Worm (Caenorhabditis elegans): ENCODE results near the gene xrn-1.

xrn-1 gene

DNA sequence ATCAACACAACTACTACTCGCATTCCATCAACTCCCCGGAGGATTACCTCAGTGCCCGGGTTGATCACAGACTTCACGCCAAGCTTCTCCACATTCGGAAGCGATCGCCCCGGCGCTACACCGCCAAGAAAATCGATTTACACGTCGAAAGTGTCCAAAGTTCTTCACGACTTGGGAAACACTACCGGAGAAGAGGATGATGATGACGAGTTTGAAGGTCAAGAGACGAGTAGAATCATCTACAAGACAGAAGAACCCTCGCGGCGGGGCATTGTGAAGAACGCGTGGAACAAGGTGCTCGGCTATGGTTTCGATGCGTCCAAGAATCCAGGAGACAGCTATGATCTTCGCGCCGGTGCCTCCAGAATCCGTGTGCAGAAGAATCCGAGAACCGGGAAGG lies 4.7 kb upstream of the xrn-1 start:
- no peak for TF ChIP-seq F13H6.1 (tag; optimal IDR thresholded peaks at IDR 0.05)
- no peak for TF ChIP-seq elt-3 (tag; optimal IDR thresholded peaks at IDR 0.05)
- TF ChIP-seq nhr-11 (tag; optimal IDR thresholded peaks at IDR 0.05): no peak
- TF ChIP-seq alr-1 (tag; optimal IDR thresholded peaks at IDR 0.05): no peak
- TF ChIP-seq nhr-23 (tag; optimal IDR thresholded peaks at IDR 0.05): no peak
- TF ChIP-seq skn-1 (tag; optimal IDR thresholded peaks at IDR 0.05): no peak
- no peak for TF ChIP-seq sem-4 (tag; optimal IDR thresholded peaks at IDR 0.05)
- TF ChIP-seq fos-1 (tag; optimal IDR thresholded peaks at IDR 0.05): no peak
- TF ChIP-seq lin-13 (GFP tag; optimal IDR thresholded peaks at IDR 0.05): no peak
- TF ChIP-seq mbf-1 (tag; optimal IDR thresholded peaks at IDR 0.05): no peak
- no peak for TF ChIP-seq ama-1 (optimal IDR thresholded peaks at IDR 0.05)
- TF ChIP-seq ztf-1 (GFP tag; conservative IDR thresholded peaks at IDR 0.05): no peak
- no peak for TF ChIP-seq mdl-1 (tag; optimal IDR thresholded peaks at IDR 0.05)
- no peak for TF ChIP-seq blmp-1 (tag; optimal IDR thresholded peaks at IDR 0.05; ENCODE audit: insufficient read depth)
- no peak for TF ChIP-seq C34F6.9 (tag; optimal IDR thresholded peaks at IDR 0.05)
- TF ChIP-seq ztf-4 (tag; optimal IDR thresholded peaks at IDR 0.05): no peak
- no peak for TF ChIP-seq nhr-129 (tag; optimal IDR thresholded peaks at IDR 0.05)

- TF ChIP-seq lsy-2 (tag; optimal IDR thresholded peaks at IDR 0.05) (no peak), nhr-23 (tag; optimal IDR thresholded peaks at IDR 0.05) (no peak), nhr-129 (tag; optimal IDR thresholded peaks at IDR 0.05) (no peak), mbf-1 (tag; optimal IDR thresholded peaks at IDR 0.05) (no peak), mab-5 (tag; optimal IDR thresholded peaks at IDR 0.05) (no peak), nhr-25 (tag; optimal IDR thresholded peaks at IDR 0.05) (no peak), nhr-21 (tag; optimal IDR thresholded peaks at IDR 0.05) (no peak), skn-1 (tag; optimal IDR thresholded peaks at IDR 0.05) (no peak), peb-1 (tag; optimal IDR thresholded peaks at IDR 0.05) (no peak), fos-1 (tag; optimal IDR thresholded peaks at IDR 0.05) (no peak), sma-3 (GFP tag; optimal IDR thresholded peaks at IDR 0.05) (no peak), blmp-1 (tag; optimal IDR thresholded peaks at IDR 0.05; ENCODE audit: insufficient read depth) (no peak)
Observed at ce11 chrII:14065486-14065885, 3.2 kb upstream of the xrn-1 start.

ce11 chrII:14074825-14075224 lies 6.1 kb downstream of the xrn-1 start:
- no peak for TF ChIP-seq nhr-129 (tag; optimal IDR thresholded peaks at IDR 0.05)
- TF ChIP-seq snpc-4 (tag; optimal IDR thresholded peaks at IDR 0.05): no peak
- TF ChIP-seq ZK546.5 (tag; optimal IDR thresholded peaks at IDR 0.05): no peak
- TF ChIP-seq ama-1 (optimal IDR thresholded peaks at IDR 0.05): no peak
- no peak for TF ChIP-seq F13H6.1 (tag; optimal IDR thresholded peaks at IDR 0.05)
- no peak for TF ChIP-seq skn-1 (tag; optimal IDR thresholded peaks at IDR 0.05)
- no peak for TF ChIP-seq crh-2 (tag; optimal IDR thresholded peaks at IDR 0.05)
- no peak for TF ChIP-seq sma-9 (GFP tag; optimal IDR thresholded peaks at IDR 0.05)
- no peak for TF ChIP-seq sma-9 (tag; optimal IDR thresholded peaks at IDR 0.05)
- TF ChIP-seq mbf-1 (tag; optimal IDR thresholded peaks at IDR 0.05): no peak
- TF ChIP-seq mab-5 (tag; optimal IDR thresholded peaks at IDR 0.05): no peak
- no peak for TF ChIP-seq aly-2 (tag; optimal IDR thresholded peaks at IDR 0.05)
- no peak for TF ChIP-seq sma-3 (GFP tag; optimal IDR thresholded peaks at IDR 0.05)
- no peak for TF ChIP-seq ztf-11 (tag; optimal IDR thresholded peaks at IDR 0.05)
- no peak for TF ChIP-seq elt-3 (tag; optimal IDR thresholded peaks at IDR 0.05)
- no peak for TF ChIP-seq Y55F3AM.14 (GFP tag; optimal IDR thresholded peaks at IDR 0.05)
- no peak for TF ChIP-seq dmd-4 (tag; optimal IDR thresholded peaks at IDR 0.05)
- no peak for TF ChIP-seq blmp-1 (tag; optimal IDR thresholded peaks at IDR 0.05; ENCODE audit: insufficient read depth)

DNA sequence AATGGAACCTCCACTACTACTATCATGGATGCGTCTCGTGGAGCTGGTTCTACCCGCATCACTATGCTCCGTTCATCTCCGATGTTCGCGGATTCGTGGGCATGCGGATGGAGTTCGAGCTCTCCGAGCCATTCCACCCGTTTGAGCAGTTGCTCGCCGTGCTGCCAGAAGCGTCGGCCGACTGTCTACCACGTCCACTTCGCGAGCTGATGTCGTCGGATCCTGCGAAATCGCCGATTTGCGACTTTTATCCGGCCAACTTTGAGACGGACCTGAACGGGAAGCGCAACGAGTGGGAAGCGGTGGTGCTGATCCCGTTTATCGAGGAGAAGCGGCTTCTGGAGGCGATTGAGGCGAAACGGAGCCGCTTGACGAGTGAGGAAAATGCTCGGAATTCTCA lies 9.1 kb downstream of the xrn-1 start:
- TF ChIP-seq fos-1 (tag; optimal IDR thresholded peaks at IDR 0.05) (no peak), ztf-4 (tag; optimal IDR thresholded peaks at IDR 0.05) (no peak), aly-2 (tag; optimal IDR thresholded peaks at IDR 0.05) (no peak), nhr-10 (tag; optimal IDR thresholded peaks at IDR 0.05) (no peak), lin-39 (tag; optimal IDR thresholded peaks at IDR 0.05) (no peak), elt-1 (tag; optimal IDR thresholded peaks at IDR 0.05) (no peak), snpc-4 (tag; optimal IDR thresholded peaks at IDR 0.05) (no peak), unc-55 (GFP tag; optimal IDR thresholded peaks at IDR 0.05) (no peak), nhr-77 (tag; optimal IDR thresholded peaks at IDR 0.05) (no peak), crh-2 (tag; optimal IDR thresholded peaks at IDR 0.05) (no peak), unc-62 (GFP tag; optimal IDR thresholded peaks at IDR 0.05) (no peak)
